Worm (Caenorhabditis elegans) whole organism, mixed stage, embryonic: ENCODE data around the gene C29F5.1.

Source experiments
- bed-3 ChIP-seq: fragments of 200-800 bp; sonication (Bioruptor generic); optimal IDR thresholded peaks from 3 replicates; lab custom pipeline; 2018; ENCODE audit warnings: mild to moderate bottlenecking, missing genetic modification characterization, moderate library complexity, missing compliant biosample characterization
- blmp-1 ChIP-seq: fragments of 150-350 bp; optimal IDR thresholded peaks from 2 replicates; lab custom pipeline; 2014; ENCODE audit warnings: missing biosample characterization, missing genetic modification characterization
- ceh-39 ChIP-seq: fragments of 150-350 bp; optimal IDR thresholded peaks from 2 replicates; lab custom pipeline; 2014; ENCODE audit warnings: missing biosample characterization, missing genetic modification characterization
- ceh-43 ChIP-seq: fragments of 200-800 bp; sonication (Bioruptor generic); optimal IDR thresholded peaks from 2 replicates; lab custom pipeline; 2018; ENCODE audit warnings: mild to moderate bottlenecking, missing genetic modification characterization, moderate library complexity, missing compliant biosample characterization
- ceh-83 ChIP-seq: fragments of 200-800 bp; sonication (Bioruptor generic); optimal IDR thresholded peaks from 2 replicates; lab custom pipeline; 2018; ENCODE audit warnings: mild to moderate bottlenecking, missing genetic modification characterization, missing compliant biosample characterization
- ces-1 ChIP-seq: fragments of 150-350 bp; optimal IDR thresholded peaks from 2 replicates; lab custom pipeline; 2014; ENCODE audit warnings: missing biosample characterization, missing genetic modification reagents, missing genetic modification characterization
- drap-1 ChIP-seq: fragments of 200-800 bp; sonication (Bioruptor generic); optimal IDR thresholded peaks from 3 replicates; lab custom pipeline; 2018; ENCODE audit warnings: mild to moderate bottlenecking, missing genetic modification characterization, missing compliant biosample characterization
- elt-1 ChIP-seq: sonication (generic microtip); optimal IDR thresholded peaks from 2 replicates; lab custom pipeline; 2017; ENCODE audit warnings: missing genetic modification characterization, mild to moderate bottlenecking, missing compliant biosample characterization, antibody characterized with exemption, moderate library complexity, borderline replicate concordance; ENCODE audit not compliant: insufficient read depth
- elt-3 ChIP-seq: fragments of 150-350 bp; optimal IDR thresholded peaks from 2 replicates; lab custom pipeline; 2014; ENCODE audit warnings: missing biosample characterization, missing genetic modification characterization
- flh-1 ChIP-seq: fragments of 200-800 bp; sonication (Bioruptor generic); optimal IDR thresholded peaks from 2 replicates; lab custom pipeline; 2018; ENCODE audit warnings: mild to moderate bottlenecking, missing genetic modification characterization, moderate library complexity, missing compliant biosample characterization
- ham-2 ChIP-seq: fragments of 200-800 bp; sonication (Bioruptor generic); optimal IDR thresholded peaks from 2 replicates; lab custom pipeline; 2018; ENCODE audit warnings: mild to moderate bottlenecking, missing genetic modification characterization, missing compliant biosample characterization
- hlh-1 ChIP-seq: fragments of 150-350 bp; optimal IDR thresholded peaks from 2 replicates; lab custom pipeline; 2014; ENCODE audit warnings: missing biosample characterization, missing genetic modification reagents, missing genetic modification characterization
- lin-13 ChIP-seq: fragments of 150-350 bp; optimal IDR thresholded peaks from 2 replicates; lab custom pipeline; 2014; ENCODE audit warnings: missing biosample characterization, missing genetic modification characterization
- lin-32 ChIP-seq: fragments of 200-800 bp; sonication (Bioruptor generic); optimal IDR thresholded peaks from 2 replicates; lab custom pipeline; 2018; ENCODE audit warnings: mild to moderate bottlenecking, missing genetic modification characterization, missing compliant biosample characterization
- lsy-2 ChIP-seq: fragments of 150-350 bp; optimal IDR thresholded peaks from 2 replicates; lab custom pipeline; 2014; ENCODE audit warnings: missing biosample characterization, missing genetic modification characterization
- mab-5 ChIP-seq: fragments of 150-350 bp; optimal IDR thresholded peaks from 2 replicates; lab custom pipeline; 2014; ENCODE audit warnings: missing biosample characterization, missing genetic modification characterization
- mls-2 ChIP-seq: sonication (generic microtip); optimal IDR thresholded peaks from 2 replicates; lab custom pipeline; 2016; ENCODE audit warnings: mild to moderate bottlenecking, missing genetic modification characterization, moderate library complexity, missing compliant biosample characterization
- nhr-12 ChIP-seq: fragments of 150-350 bp; optimal IDR thresholded peaks from 2 replicates; lab custom pipeline; 2014; ENCODE audit warnings: missing biosample characterization, missing genetic modification characterization
- nhr-237 ChIP-seq: fragments of 150-350 bp; optimal IDR thresholded peaks from 2 replicates; lab custom pipeline; 2014; ENCODE audit warnings: missing biosample characterization, missing genetic modification characterization
- nhr-76 ChIP-seq: sonication (generic microtip); optimal IDR thresholded peaks from 2 replicates; lab custom pipeline; 2017; ENCODE audit warnings: missing biosample characterization, missing genetic modification characterization
- pha-4 ChIP-seq: fragments of 150-350 bp; optimal IDR thresholded peaks from 2 replicates; lab custom pipeline; 2018; ENCODE audit warnings: missing biosample characterization, missing genetic modification reagents, missing genetic modification characterization
- sem-2 ChIP-seq: fragments of 200-800 bp; sonication (Bioruptor generic); optimal IDR thresholded peaks from 2 replicates; lab custom pipeline; 2018; ENCODE audit warnings: mild to moderate bottlenecking, missing genetic modification characterization, missing compliant biosample characterization
- sptf-1 ChIP-seq: sonication (generic microtip); optimal IDR thresholded peaks from 2 replicates; lab custom pipeline; 2017; ENCODE audit warnings: mild to moderate bottlenecking, missing genetic modification characterization, moderate library complexity, missing compliant biosample characterization
- tbx-8 ChIP-seq: fragments of 200-800 bp; sonication (Bioruptor generic); optimal IDR thresholded peaks from 2 replicates; lab custom pipeline; 2018; ENCODE audit warnings: mild to moderate bottlenecking, missing genetic modification characterization, moderate library complexity, missing compliant biosample characterization
- unc-120 ChIP-seq: sonication (generic microtip); optimal IDR thresholded peaks from 2 replicates; lab custom pipeline; 2017; ENCODE audit warnings: missing genetic modification characterization, missing compliant biosample characterization; ENCODE audit not compliant: poor library complexity, severe bottlenecking
- unc-62 ChIP-seq: fragments of 150-350 bp; optimal IDR thresholded peaks from 2 replicates; lab custom pipeline; 2014; ENCODE audit warnings: missing biosample characterization, missing genetic modification reagents, missing genetic modification characterization
- zip-8 ChIP-seq: fragments of 150-350 bp; optimal IDR thresholded peaks from 2 replicates; lab custom pipeline; 2014; ENCODE audit warnings: missing biosample characterization, missing genetic modification characterization

Gene C29F5.1

DNA sequence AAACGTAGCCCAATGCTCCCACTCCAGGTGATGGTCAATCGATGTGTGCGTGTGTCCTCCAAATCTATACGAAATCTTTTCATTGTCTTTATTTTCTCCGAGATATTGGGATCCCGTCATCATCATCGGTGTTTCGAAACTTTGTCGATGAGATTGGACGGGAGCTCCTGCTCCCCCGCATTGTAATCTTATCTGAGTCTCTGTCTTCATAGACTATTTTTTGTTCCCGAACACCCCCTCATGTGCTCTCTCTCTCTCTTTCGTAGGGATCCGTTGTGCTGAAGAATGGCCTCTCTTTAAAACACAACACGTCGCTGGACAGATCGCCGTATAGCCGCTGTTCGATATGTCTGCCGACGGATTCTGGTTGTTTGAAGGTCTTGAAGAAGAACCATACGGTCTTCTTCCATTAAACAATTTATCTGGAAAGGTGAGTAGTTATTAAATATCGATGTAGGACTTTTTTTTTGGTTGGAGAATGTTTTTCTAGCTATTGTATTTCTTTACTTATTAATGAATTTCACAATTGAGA is at the start of gene C29F5.1:
C29F5.1 (plus strand) TSS at position 317 of the 532 bp plus-strand sequence.
- TF ChIP-seq mls-2 (tag; lab: Kevin White, UChicago), result no peak
- no peak for TF ChIP-seq ceh-43 (GFP tag; lab: Kevin White, UChicago)
- TF ChIP-seq flh-1 (GFP tag; lab: Kevin White, UChicago), result no peak
- TF ChIP-seq unc-62 (GFP tag; lab: Kevin White, UChicago), result peak; percentile 31
- TF ChIP-seq elt-3 (tag; lab: Kevin White, UChicago), result no peak
- TF ChIP-seq drap-1 (GFP tag; lab: Kevin White, UChicago), result no peak
- TF ChIP-seq lin-32 (GFP tag; lab: Kevin White, UChicago), result no peak
- TF ChIP-seq hlh-1 (tag; lab: Kevin White, UChicago), result peak; percentile 70
- peak; percentile 17 for TF ChIP-seq unc-120 (tag; lab: Kevin White, UChicago)

DNA sequence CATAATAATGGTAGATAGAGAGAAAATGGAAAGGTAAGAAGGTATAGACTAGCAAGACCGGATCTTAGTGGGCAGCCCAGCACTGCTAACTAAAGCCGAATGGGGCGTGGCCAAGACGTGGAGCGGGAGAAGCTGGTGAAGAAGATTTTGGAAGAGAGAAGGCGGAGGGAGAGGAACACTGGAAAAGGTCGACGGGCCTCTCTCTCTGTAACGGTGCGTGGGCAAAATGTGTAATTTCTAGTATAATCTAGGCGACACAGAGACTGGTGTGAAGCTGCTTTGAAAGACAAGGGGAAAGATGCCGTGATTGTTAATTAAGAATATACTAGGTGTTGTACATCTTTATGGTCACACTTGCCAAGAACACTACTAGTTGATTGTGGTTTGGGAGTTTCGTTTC is 47.3 kb upstream of the C29F5.1 start, which contains the start of gene F13H8.5:
F13H8.5 (minus strand) TSS at position 101 of the 400 bp plus-strand sequence.
- TF ChIP-seq zip-8 (tag; lab: Kevin White, UChicago) (no peak), mab-5 (no peak), ham-2 (GFP tag; lab: Kevin White, UChicago) (no peak)

DNA sequence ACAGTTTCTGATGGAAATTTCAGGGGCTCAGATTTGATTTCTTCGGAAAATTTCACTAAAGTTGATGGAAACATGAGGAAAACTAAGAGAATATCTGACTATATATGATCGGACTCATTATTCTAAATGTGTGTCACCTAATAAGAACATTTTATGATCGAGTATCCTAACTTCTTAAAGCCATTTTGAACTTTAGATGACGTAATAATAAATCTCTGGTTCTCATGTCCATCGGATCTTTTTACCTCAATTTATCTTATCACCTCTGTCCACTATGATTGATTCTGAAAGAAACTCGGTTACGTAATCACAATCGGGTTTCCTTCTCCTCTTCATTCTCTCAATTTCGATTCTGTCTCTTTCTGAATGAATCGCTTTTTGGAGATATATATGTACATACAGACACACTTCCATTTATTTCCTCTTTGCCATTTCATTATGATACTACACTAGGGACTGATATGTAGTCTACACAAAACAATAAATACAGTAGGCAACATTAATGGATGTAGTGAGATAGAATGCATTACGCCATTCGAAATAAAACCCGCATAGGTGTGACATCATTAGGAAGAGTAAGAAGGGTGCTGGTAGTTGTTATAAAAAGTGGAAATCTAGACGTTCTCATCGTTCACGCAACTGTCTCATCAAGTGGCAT is 46.0 kb upstream of the C29F5.1 start:
- peak; percentile 98 for TF ChIP-seq zip-8 (tag; lab: Kevin White, UChicago)
- TF ChIP-seq sptf-1 (tag; lab: Kevin White, UChicago), result no peak

DNA sequence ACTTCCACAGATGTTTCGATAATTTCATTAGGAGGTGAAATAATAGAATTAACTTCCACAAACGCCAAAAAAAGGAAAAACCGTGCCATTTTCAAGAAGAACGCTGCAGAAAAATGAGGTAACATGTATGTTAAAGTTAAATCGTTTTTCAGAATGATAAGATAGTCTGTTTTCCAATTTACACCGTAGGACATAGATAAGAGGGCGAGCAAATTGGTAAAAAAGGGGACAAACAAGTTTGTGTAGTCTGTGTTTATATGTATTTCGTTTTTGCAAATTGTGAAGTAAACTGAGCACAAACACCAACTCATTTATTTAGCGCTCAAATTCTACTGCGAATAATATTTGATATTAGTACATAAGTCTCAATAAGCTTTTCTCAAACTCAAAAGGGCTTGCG is 43.5 kb upstream of the C29F5.1 start, which contains the start of gene F13H8.11:
F13H8.11 (minus strand) TSS at position 155 of the 400 bp plus-strand sequence.
- TF ChIP-seq sptf-1 (tag; lab: Kevin White, UChicago) (no peak), ceh-43 (GFP tag; lab: Kevin White, UChicago) (no peak), blmp-1 (tag; lab: Kevin White, UChicago) (no peak), drap-1 (GFP tag; lab: Kevin White, UChicago) (no peak), mab-5 (no peak), flh-1 (GFP tag; lab: Kevin White, UChicago) (no peak), lsy-2 (no peak)

DNA sequence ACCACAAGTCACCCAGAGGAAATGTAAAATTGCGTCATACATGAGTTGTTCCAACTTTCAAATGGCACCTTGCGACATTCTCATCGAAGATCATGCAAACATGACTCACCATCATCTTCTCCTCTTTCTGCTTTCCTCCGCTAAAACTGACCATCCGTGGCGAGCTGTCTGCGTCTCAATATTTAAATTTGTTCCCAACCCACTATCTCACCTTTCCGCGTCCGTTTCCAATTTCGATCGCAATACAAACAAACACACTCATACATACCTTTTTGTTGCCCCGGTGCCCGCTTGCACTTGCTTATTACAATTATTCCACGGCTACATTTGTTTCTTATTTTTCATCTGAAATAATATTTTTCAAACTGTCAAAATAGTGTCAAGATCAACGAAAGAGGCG is 42.6 kb upstream of the C29F5.1 start, which contains the start of gene nmgp-1:
nmgp-1 (plus strand) TSS at position 174 of the 400 bp plus-strand sequence.
- no peak for TF ChIP-seq ceh-83 (GFP tag; lab: Kevin White, UChicago)
- TF ChIP-seq sem-2 (GFP tag; lab: Kevin White, UChicago), result no peak
- no peak for TF ChIP-seq tbx-8 (GFP tag; lab: Kevin White, UChicago)
- TF ChIP-seq lin-32 (GFP tag; lab: Kevin White, UChicago), result no peak
- TF ChIP-seq pha-4, result peak; percentile 13
- no peak for TF ChIP-seq mab-5
- TF ChIP-seq elt-1, result no peak
- no peak for TF ChIP-seq lin-13
- no peak for TF ChIP-seq sptf-1 (tag; lab: Kevin White, UChicago)
- no peak for TF ChIP-seq mls-2 (tag; lab: Kevin White, UChicago)
- peak; percentile 35 for TF ChIP-seq zip-8 (tag; lab: Kevin White, UChicago)

- no peak for TF ChIP-seq nhr-237 (tag; lab: Kevin White, UChicago)
- no peak for TF ChIP-seq hlh-1 (tag; lab: Kevin White, UChicago)
- TF ChIP-seq tbx-8 (GFP tag; lab: Kevin White, UChicago), result no peak
- no peak for TF ChIP-seq bed-3 (GFP tag; lab: Kevin White, UChicago)
- no peak for TF ChIP-seq ces-1 (GFP tag; lab: Kevin White, UChicago)
- TF ChIP-seq ceh-39 (tag; lab: Kevin White, UChicago), result no peak
- no peak for TF ChIP-seq ceh-43 (GFP tag; lab: Kevin White, UChicago)
- TF ChIP-seq elt-3 (tag; lab: Kevin White, UChicago), result no peak
- TF ChIP-seq lin-32 (GFP tag; lab: Kevin White, UChicago), result no peak
- TF ChIP-seq flh-1 (GFP tag; lab: Kevin White, UChicago), result no peak
- no peak for TF ChIP-seq unc-120 (tag; lab: Kevin White, UChicago)
- no peak for TF ChIP-seq nhr-12 (tag; lab: Kevin White, UChicago)
- no peak for TF ChIP-seq nhr-76 (tag; lab: Kevin White, UChicago)
- no peak for TF ChIP-seq drap-1 (GFP tag; lab: Kevin White, UChicago)
Measured at ce11 chrII:6262222-6262621, 41.1 kb upstream of the C29F5.1 start, which contains the start of gene F13H8.12. Gene F13H8.12 (plus strand): TSS chrII:6262522.
